Worm (Caenorhabditis elegans): Measurements from ENCODE around the gene B0496.11.

B0496.11 gene

ce11 chrIV:7393700-7394099, 40.1 kb downstream of the B0496.11 start, which contains the start of gene pitr-1:
pitr-1 (plus strand) TSS chrIV:7394085.
- TF ChIP-seq php-3 (GFP tag; IDR thresholded peaks at IDR 0.05), result peak; percentile 76
- no peak for TF ChIP-seq ceh-20 (GFP tag; IDR thresholded peaks at IDR 0.05)
- TF ChIP-seq lin-13 (GFP tag; optimal IDR thresholded peaks at IDR 0.05), result peak; percentile 2
- TF ChIP-seq nhr-237 (tag; optimal IDR thresholded peaks at IDR 0.05), result no peak
- TF ChIP-seq egl-43 (GFP tag; IDR thresholded peaks at IDR 0.05), result peak; percentile 20; the same call in 1 of the 2 replicates
- TF ChIP-seq lim-7 (GFP tag; IDR thresholded peaks at IDR 0.05), result no peak
- TF ChIP-seq D1046.2 (GFP tag; IDR thresholded peaks at IDR 0.05), result no peak
- no peak for TF ChIP-seq F26F4.8 (GFP tag; conservative IDR thresholded peaks at IDR 0.05)
- no peak for TF ChIP-seq duxl-1 (tag; optimal IDR thresholded peaks at IDR 0.05; ENCODE audit: poor library complexity)
- peak; percentile 54 for TF ChIP-seq hlh-30 (tag; optimal IDR thresholded peaks at IDR 0.05; ENCODE audit: insufficient read depth)
- peak; percentile 38 for TF ChIP-seq nhr-102 (tag; optimal IDR thresholded peaks at IDR 0.05)
- peak; percentile 24 for TF ChIP-seq fos-1 (tag; optimal IDR thresholded peaks at IDR 0.05)
- peak; percentile 61 for TF ChIP-seq nhr-77 (tag; optimal IDR thresholded peaks at IDR 0.05)
- TF ChIP-seq mdl-1 (tag; optimal IDR thresholded peaks at IDR 0.05), result peak in 1 of 2 experiments; percentile 13
- TF ChIP-seq daf-16 (GFP tag; optimal IDR thresholded peaks at IDR 0.05), result no peak
- TF ChIP-seq daf-16 (tag; optimal IDR thresholded peaks at IDR 0.05), result peak; percentile 84
- no peak for TF ChIP-seq attf-4 (tag; optimal IDR thresholded peaks at IDR 0.05)
- no peak for TF ChIP-seq lir-3 (tag; optimal IDR thresholded peaks at IDR 0.05)
- TF ChIP-seq nhr-28 (tag; optimal IDR thresholded peaks at IDR 0.05), result peak; percentile 78
- TF ChIP-seq pha-4 (GFP tag; IDR thresholded peaks at IDR 0.05), result peak; percentile 24; the same call in 1 of the 2 replicates
- no peak for TF ChIP-seq pha-4 (tag; optimal IDR thresholded peaks at IDR 0.05)
- peak; percentile 59 for TF ChIP-seq dmd-6 (GFP tag; IDR thresholded peaks at IDR 0.05)
- peak in 1 of 2 experiments; percentile 42 for TF ChIP-seq hif-1 (tag; optimal IDR thresholded peaks at IDR 0.05)
- no peak for TF ChIP-seq F49E8.2 (tag; optimal IDR thresholded peaks at IDR 0.05; ENCODE audit: borderline replicate concordance)
- no peak for TF ChIP-seq ZK337.2 (GFP tag; IDR thresholded peaks at IDR 0.05)
- TF ChIP-seq hlh-11 (tag; optimal IDR thresholded peaks at IDR 0.05), result peak; percentile 88
- TF ChIP-seq pqm-1 (tag; optimal IDR thresholded peaks at IDR 0.05), result peak; percentile 88
- peak; percentile 78 for TF ChIP-seq dve-1 (tag; optimal IDR thresholded peaks at IDR 0.05; ENCODE audit: insufficient read depth)

ce11 chrIV:7391534-7392343, 42.0 kb downstream of the B0496.11 start:
- TF ChIP-seq mxl-2 (GFP tag; conservative IDR thresholded peaks at IDR 0.05) (no peak), rbr-2 (tag; optimal IDR thresholded peaks at IDR 0.05) (peak; percentile 62), ctbp-1 (GFP tag; IDR thresholded peaks at IDR 0.05) (peak; percentile 44; the same call in 1 of the 2 replicates), nhr-6 (tag; optimal IDR thresholded peaks at IDR 0.05) (peak; percentile 34), lin-13 (GFP tag; optimal IDR thresholded peaks at IDR 0.05) (no peak), hif-1 (tag; optimal IDR thresholded peaks at IDR 0.05) (peak in 1 of 2 experiments; percentile 58), hlh-30 (tag; optimal IDR thresholded peaks at IDR 0.05; ENCODE audit: insufficient read depth) (peak; percentile 73), cey-2 (tag; optimal IDR thresholded peaks at IDR 0.05; ENCODE audit: borderline replicate concordance, insufficient read depth) (no peak), lim-7 (GFP tag; IDR thresholded peaks at IDR 0.05) (peak; percentile 56; the same call in 1 of the 2 replicates), madf-9 (GFP tag; conservative IDR thresholded peaks at IDR 0.05) (peak; percentile 47; the same call in 1 of the 2 replicates), ama-1 (optimal IDR thresholded peaks at IDR 0.05) (no peak), mep-1 (tag; optimal IDR thresholded peaks at IDR 0.05) (peak; percentile 65), nhr-28 (tag; optimal IDR thresholded peaks at IDR 0.05) (no peak), duxl-1 (tag; optimal IDR thresholded peaks at IDR 0.05; ENCODE audit: poor library complexity) (no peak), zip-11 (GFP tag; IDR thresholded peaks at IDR 0.05) (no peak), unc-130 (GFP tag; optimal IDR thresholded peaks at IDR 0.05) (no peak), dmd-6 (GFP tag; IDR thresholded peaks at IDR 0.05) (peak; percentile 31), zfp-2 (tag; optimal IDR thresholded peaks at IDR 0.05) (no peak), ceh-20 (GFP tag; IDR thresholded peaks at IDR 0.05) (peak; percentile 45; the same call in 1 of the 2 replicates), spr-3 (GFP tag; optimal IDR thresholded peaks at IDR 0.05) (no peak), aha-1 (tag) (peak; percentile 45), php-3 (GFP tag; IDR thresholded peaks at IDR 0.05) (no peak), pha-4 (GFP tag; IDR thresholded peaks at IDR 0.05) (no peak), pha-4 (tag; optimal IDR thresholded peaks at IDR 0.05) (peak; percentile 82), pqm-1 (tag; optimal IDR thresholded peaks at IDR 0.05) (no peak), hlh-11 (tag; optimal IDR thresholded peaks at IDR 0.05) (peak; percentile 67), fkh-10 (GFP tag; optimal IDR thresholded peaks at IDR 0.05) (peak; percentile 7), nhr-11 (tag; optimal IDR thresholded peaks at IDR 0.05) (peak; percentile 31), dve-1 (tag; optimal IDR thresholded peaks at IDR 0.05; ENCODE audit: insufficient read depth) (peak; percentile 12), lsy-2 (tag; optimal IDR thresholded peaks at IDR 0.05) (peak in 1 of 2 experiments; percentile 72), mes-2 (tag; optimal IDR thresholded peaks at IDR 0.05; ENCODE audit: poor library complexity, severe bottlenecking) (peak; percentile 31)

Data from whole organism, L4 larva.